Worm (Caenorhabditis elegans): ENCODE measurements around the gene H06I04.3.
A peak's percentile ranks its signal among the peaks of the same experiment; 100 is the strongest.

The H06I04.3 gene

ce11 chrIII:3111534-3111933, 41.2 kb downstream of the H06I04.3 start:
- TF ChIP-seq ztf-22 (GFP tag; optimal IDR thresholded peaks at IDR 0.05) (no peak), dox-1 (GFP tag; IDR thresholded peaks at IDR 0.05) (no peak), tlf-1 (GFP tag; optimal IDR thresholded peaks at IDR 0.05) (no peak), C17E4.6 (GFP tag; IDR thresholded peaks at IDR 0.05) (no peak), nhr-120 (GFP tag; IDR thresholded peaks at IDR 0.05) (no peak), unc-130 (GFP tag; optimal IDR thresholded peaks at IDR 0.05) (no peak), hmg-20 (GFP tag; IDR thresholded peaks at IDR 0.05) (no peak), nfyb-1 (GFP tag; IDR thresholded peaks at IDR 0.05) (no peak), zim-3 (tag; optimal IDR thresholded peaks at IDR 0.05) (no peak), dpl-1 (GFP tag; optimal IDR thresholded peaks at IDR 0.05) (no peak)

ce11 chrIII:3112001-3112400, 41.7 kb downstream of the H06I04.3 start:
- peak; percentile 86 for TF ChIP-seq tbp1 (GFP tag; optimal IDR thresholded peaks at IDR 0.05)
- peak; percentile 49 for TF ChIP-seq F33H1.4 (GFP tag; IDR thresholded peaks at IDR 0.05)
- TF ChIP-seq mxl-1 (tag; optimal IDR thresholded peaks at IDR 0.05) = peak; percentile 4
- peak; percentile 65; the same call in 1 of the 2 replicates for TF ChIP-seq lin-26 (GFP tag; IDR thresholded peaks at IDR 0.05)
- peak; percentile 4 for TF ChIP-seq ztf-18 (tag; optimal IDR thresholded peaks at IDR 0.05)
- 0 out of 2 replicates have a peak, but pooled peaks have one; percentile 28 for TF ChIP-seq C17E4.6 (GFP tag; IDR thresholded peaks at IDR 0.05)
- TF ChIP-seq F52B5.7 (tag; optimal IDR thresholded peaks at IDR 0.05) = no peak
- 0 out of 2 replicates have a peak, but pooled peaks have one; percentile 39 for TF ChIP-seq ztf-28 (GFP tag; IDR thresholded peaks at IDR 0.05)
- TF ChIP-seq hmg-1.2 (GFP tag; IDR thresholded peaks at IDR 0.05) = peak; percentile 39; the same call in 1 of the 2 replicates
- 0 out of 2 replicates have a peak, but pooled peaks have one; percentile 6 for TF ChIP-seq lir-1 (GFP tag; conservative IDR thresholded peaks at IDR 0.05)
- no peak for TF ChIP-seq cebp-1 (GFP tag; IDR thresholded peaks at IDR 0.05)
- TF ChIP-seq cebp-1 (tag; optimal IDR thresholded peaks at IDR 0.05) = peak; percentile 19
- 0 out of 2 replicates have a peak, but pooled peaks have one; percentile 48 for TF ChIP-seq madf-6 (GFP tag; IDR thresholded peaks at IDR 0.05)
- peak; percentile 0 for TF ChIP-seq lin-54 (GFP tag; optimal IDR thresholded peaks at IDR 0.05)
- peak; percentile 16 for TF ChIP-seq xnd-1 (tag; optimal IDR thresholded peaks at IDR 0.05)
- TF ChIP-seq lin-35 (GFP tag; optimal IDR thresholded peaks at IDR 0.05) = no peak
- TF ChIP-seq rec-8 (tag; optimal IDR thresholded peaks at IDR 0.05) = peak in 1 of 2 experiments; percentile 55
- peak; percentile 64 for TF ChIP-seq B0261.1 (tag; optimal IDR thresholded peaks at IDR 0.05)
- peak; percentile 51; the same call in 1 of the 2 replicates for TF ChIP-seq B0336.3 (GFP tag; IDR thresholded peaks at IDR 0.05)
- peak; percentile 47; the same call in 1 of the 2 replicates for TF ChIP-seq B0019.2 (GFP tag; conservative IDR thresholded peaks at IDR 0.05)
- TF ChIP-seq F37B4.10 (GFP tag; IDR thresholded peaks at IDR 0.05) = no peak
- TF ChIP-seq F55B11.4 (tag; optimal IDR thresholded peaks at IDR 0.05; ENCODE audit: borderline replicate concordance, insufficient read depth) = no peak
- no peak for TF ChIP-seq pha-4 (tag; optimal IDR thresholded peaks at IDR 0.05)
- peak; percentile 56 for TF ChIP-seq rpc-1 (optimal IDR thresholded peaks at IDR 0.05)
- peak; percentile 78 for TF ChIP-seq rpc-1 (tag; optimal IDR thresholded peaks at IDR 0.05)
- no peak for TF ChIP-seq Y53F4B.3 (GFP tag; IDR thresholded peaks at IDR 0.05)
- TF ChIP-seq hsf-1 (GFP tag; IDR thresholded peaks at IDR 0.05) = no peak
- peak in 1 of 2 experiments; percentile 4 for TF ChIP-seq let-607 (tag; optimal IDR thresholded peaks at IDR 0.05)
- TF ChIP-seq D2030.7 (GFP tag; IDR thresholded peaks at IDR 0.05) = peak; percentile 60
- TF ChIP-seq attf-6 (GFP tag; IDR thresholded peaks at IDR 0.05) = 0 out of 2 replicates have a peak, but pooled peaks have one; percentile 16
- peak; percentile 66 for TF ChIP-seq pbrm-1 (GFP tag; IDR thresholded peaks at IDR 0.05)
- TF ChIP-seq egl-44 (GFP tag; IDR thresholded peaks at IDR 0.05) = no peak
- TF ChIP-seq let-526 (GFP tag; IDR thresholded peaks at IDR 0.05) = peak; percentile 29; the same call in 1 of the 2 replicates
- TF ChIP-seq Y53G8AR.9 (GFP tag; conservative IDR thresholded peaks at IDR 0.05) = 0 out of 2 replicates have a peak, but pooled peaks have one; percentile 14
- TF ChIP-seq ztf-25 (GFP tag; IDR thresholded peaks at IDR 0.05) = peak; percentile 77; the same call in 1 of the 2 replicates
- no peak for TF ChIP-seq K12H6.12 (tag; optimal IDR thresholded peaks at IDR 0.05)
- TF ChIP-seq bed-2 (GFP tag; IDR thresholded peaks at IDR 0.05) = 0 out of 2 replicates have a peak, but pooled peaks have one; percentile 7
- no peak for TF ChIP-seq F23B12.7 (tag; optimal IDR thresholded peaks at IDR 0.05; ENCODE audit: insufficient read depth)
